Worm (Caenorhabditis elegans) whole organism, L1 larva: ENCODE data around the gene fbxa-6.

Experiments used
- aha-1 ChIP-seq: fragments of 150-350 bp; optimal IDR thresholded peaks from 2 replicates; lab custom pipeline; 2014; ENCODE audit warnings: missing biosample characterization, missing genetic modification characterization
- ama-1 ChIP-seq: fragments of 150-350 bp; optimal IDR thresholded peaks from 2 replicates; lab custom pipeline; 2014
- ces-1 ChIP-seq: fragments of 150-350 bp; optimal IDR thresholded peaks from 2 replicates; lab custom pipeline; 2014; ENCODE audit warnings: missing biosample characterization, missing genetic modification reagents, missing genetic modification characterization
- dsc-1 ChIP-seq: sonication (generic microtip); optimal IDR thresholded peaks from 2 replicates; lab custom pipeline; 2016; ENCODE audit warnings: mild to moderate bottlenecking, missing genetic modification characterization, missing compliant biosample characterization
- hpl-2 ChIP-seq: fragments of 150-350 bp; optimal IDR thresholded peaks from 2 replicates; lab custom pipeline; 2014; ENCODE audit warnings: missing biosample characterization, missing genetic modification reagents, missing genetic modification characterization
- mdl-1 ChIP-seq, 2 experiments: fragments of 150-350 bp; optimal IDR thresholded peaks; 2 replicates each; lab custom pipeline; 2014 to 2017; ENCODE audit warnings: missing biosample characterization in 2 of 2, missing genetic modification characterization in 2 of 2, inconsistent platforms in 1 of 2
- nhr-237 ChIP-seq: fragments of 150-350 bp; optimal IDR thresholded peaks from 2 replicates; lab custom pipeline; 2014; ENCODE audit warnings: missing biosample characterization, missing genetic modification characterization
- nhr-47 ChIP-seq: sonication (generic microtip); optimal IDR thresholded peaks from 2 replicates; lab custom pipeline; 2016; ENCODE audit warnings: mild to moderate bottlenecking, missing genetic modification characterization, moderate library complexity, missing compliant biosample characterization
- nhr-71 ChIP-seq: sonication (generic microtip); optimal IDR thresholded peaks from 2 replicates; lab custom pipeline; 2016; ENCODE audit warnings: mild to moderate bottlenecking, missing genetic modification characterization, moderate library complexity, missing compliant biosample characterization
- nhr-76 ChIP-seq: sonication (generic microtip); optimal IDR thresholded peaks from 2 replicates; lab custom pipeline; 2017; ENCODE audit warnings: missing biosample characterization, missing genetic modification characterization
- pag-3 ChIP-seq: sonication (generic microtip); optimal IDR thresholded peaks from 2 replicates; lab custom pipeline; 2017; ENCODE audit warnings: missing genetic modification characterization, mild to moderate bottlenecking, missing compliant biosample characterization, antibody characterized with exemption, borderline replicate concordance; ENCODE audit not compliant: insufficient read depth
- skn-1 ChIP-seq: fragments of 150-350 bp; optimal IDR thresholded peaks from 2 replicates; lab custom pipeline; 2014; ENCODE audit warnings: missing biosample characterization, missing genetic modification characterization
- xbp-1 ChIP-seq: sonication (generic microtip); optimal IDR thresholded peaks from 2 replicates; lab custom pipeline; 2016; ENCODE audit warnings: missing genetic modification characterization, missing compliant biosample characterization
- zip-4 ChIP-seq: fragments of 200-800 bp; sonication (Bioruptor generic); optimal IDR thresholded peaks from 2 replicates; lab custom pipeline; 2018; ENCODE audit warnings: mild to moderate bottlenecking, missing genetic modification characterization, moderate library complexity, missing compliant biosample characterization

DNA sequence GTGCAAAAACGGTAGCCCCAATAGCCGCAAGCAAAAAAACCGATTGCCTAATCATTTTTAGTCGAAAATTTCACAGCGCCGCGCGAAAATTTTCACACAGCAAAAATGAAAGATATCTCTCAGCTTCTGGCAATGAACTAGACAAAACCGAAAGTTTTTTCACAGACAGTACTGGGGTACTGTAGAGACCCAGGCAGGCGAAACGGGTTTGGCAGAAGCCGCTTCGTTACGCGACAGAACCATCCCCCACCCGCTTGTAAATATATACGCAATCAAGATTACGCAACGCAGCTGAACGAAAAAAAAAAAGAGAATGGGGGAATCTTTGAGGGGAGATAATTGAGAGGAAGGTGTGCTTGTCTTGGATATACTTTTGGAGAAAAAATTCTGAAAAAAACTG is 16.6 kb upstream of the fbxa-6 start, which contains the start of gene H10E21.4:
- TF ChIP-seq nhr-237 (tag; lab: Kevin White, UChicago) (no peak), aha-1 (tag; lab: Kevin White, UChicago) (no peak), ama-1 (lab: Kevin White, UChicago) (no peak), dsc-1 (no peak), nhr-71 (tag; lab: Kevin White, UChicago) (no peak), xbp-1 (tag; lab: Kevin White, UChicago) (no peak), nhr-76 (tag; lab: Kevin White, UChicago) (no peak), pag-3 (tag; lab: Kevin White, UChicago) (no peak), ces-1 (GFP tag; lab: Kevin White, UChicago) (no peak), skn-1 (tag; lab: Kevin White, UChicago) (no peak), hpl-2 (GFP tag; lab: Kevin White, UChicago) (no peak), nhr-47 (tag; lab: Kevin White, UChicago) (no peak), zip-4 (GFP tag; lab: Kevin White, UChicago) (no peak), mdl-1 (tag; optimal IDR thresholded peaks at IDR 0.05; lab: Kevin White, UChicago) (no peak)
